Fruit fly (Drosophila melanogaster): ENCODE data around the gene spn-A.

The spn-A gene

DNA sequence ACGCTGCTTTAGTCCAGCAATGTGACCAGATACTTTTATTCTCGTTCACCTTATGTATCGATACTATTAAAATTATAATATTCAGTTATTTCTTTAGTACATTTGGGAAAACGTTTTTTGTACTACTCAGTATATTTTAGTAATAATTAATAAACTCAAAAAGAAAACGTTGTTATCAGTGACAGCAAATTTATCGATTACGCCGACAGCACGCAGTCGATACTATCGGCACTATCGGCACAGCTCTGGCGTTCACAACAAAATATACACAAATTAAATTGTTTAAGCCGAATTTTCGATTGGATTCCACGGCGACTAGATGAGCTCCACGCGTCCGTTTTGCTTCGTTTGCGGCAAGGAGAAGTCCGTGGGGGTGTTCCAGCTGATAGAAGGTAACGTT, 16.3 kb downstream of the spn-A start, which contains the start of the genes janA, Sry-alpha and Sry-beta:
TSS of gene janA (minus strand) at position 40 of the 400 bp plus-strand sequence.
TSS of gene Sry-alpha (plus strand) at position 226 of the 400 bp plus-strand sequence.
TSS of gene Sry-beta (plus strand) at position 226 of the 400 bp plus-strand sequence.
- TF ChIP-seq psq (optimal IDR thresholded peaks at IDR 0.05) (no peak), ttk (optimal IDR thresholded peaks at IDR 0.05) (no peak), insv (optimal IDR thresholded peaks at IDR 0.05) (no peak), Myc (optimal IDR thresholded peaks at IDR 0.05) (no peak), h (optimal IDR thresholded peaks at IDR 0.05) (no peak), Sin3A (optimal IDR thresholded peaks at IDR 0.05) (no peak)

DNA sequence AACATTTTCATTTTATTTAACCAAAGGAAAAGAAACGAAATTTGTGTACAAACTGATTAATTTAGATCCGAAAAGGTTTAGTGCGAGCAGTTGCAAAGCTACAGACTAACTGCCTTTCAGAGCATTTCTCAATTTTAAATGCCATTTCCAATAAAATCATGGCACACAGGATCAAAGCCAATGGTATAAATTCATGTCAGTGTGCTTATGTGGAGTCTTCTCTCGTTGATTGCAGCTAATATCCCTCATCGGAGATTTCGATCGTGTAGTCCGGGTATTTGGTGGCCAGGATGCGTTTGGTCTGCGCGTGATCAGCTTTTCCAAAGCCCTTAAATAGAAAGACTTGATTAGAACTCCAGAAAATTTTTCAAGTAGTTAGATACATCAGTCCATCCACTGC, 17.2 kb downstream of the spn-A start, which contains the start of gene janB:
TSS of gene janB (minus strand) at position 101 of the 400 bp plus-strand sequence.
- no peak for TF ChIP-seq Myc (optimal IDR thresholded peaks at IDR 0.05)
- TF ChIP-seq Sin3A (optimal IDR thresholded peaks at IDR 0.05) = no peak
- no peak for TF ChIP-seq ttk (optimal IDR thresholded peaks at IDR 0.05)
- TF ChIP-seq h (optimal IDR thresholded peaks at IDR 0.05) = no peak
- no peak for TF ChIP-seq psq (optimal IDR thresholded peaks at IDR 0.05)
- no peak for TF ChIP-seq insv (optimal IDR thresholded peaks at IDR 0.05)

DNA sequence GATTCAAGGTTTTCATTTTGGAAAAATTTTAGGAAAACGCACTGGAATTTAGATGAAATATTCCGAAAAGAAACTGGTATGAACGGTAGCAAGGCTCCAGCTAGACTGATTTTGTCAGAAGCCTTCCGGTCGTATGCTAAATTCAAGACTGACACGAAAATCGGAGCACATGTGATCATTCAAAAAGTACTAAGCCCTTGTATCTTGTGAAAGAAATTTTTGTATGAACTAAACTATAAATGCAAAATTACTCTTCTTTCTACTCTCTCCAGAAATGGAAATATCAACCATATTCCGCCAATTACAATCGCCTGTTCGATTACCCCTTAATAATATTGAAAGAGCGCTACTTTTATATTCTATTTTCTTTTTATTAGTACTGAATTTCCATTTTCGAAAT, 18.2 kb downstream of the spn-A start, which contains the start of gene ocn:
TSS of gene ocn (minus strand) at position 101 of the 400 bp plus-strand sequence.
- TF ChIP-seq Myc (optimal IDR thresholded peaks at IDR 0.05) (no peak), insv (optimal IDR thresholded peaks at IDR 0.05) (no peak), ttk (optimal IDR thresholded peaks at IDR 0.05) (no peak), Sin3A (optimal IDR thresholded peaks at IDR 0.05) (no peak), psq (optimal IDR thresholded peaks at IDR 0.05) (no peak), h (optimal IDR thresholded peaks at IDR 0.05) (no peak)

DNA sequence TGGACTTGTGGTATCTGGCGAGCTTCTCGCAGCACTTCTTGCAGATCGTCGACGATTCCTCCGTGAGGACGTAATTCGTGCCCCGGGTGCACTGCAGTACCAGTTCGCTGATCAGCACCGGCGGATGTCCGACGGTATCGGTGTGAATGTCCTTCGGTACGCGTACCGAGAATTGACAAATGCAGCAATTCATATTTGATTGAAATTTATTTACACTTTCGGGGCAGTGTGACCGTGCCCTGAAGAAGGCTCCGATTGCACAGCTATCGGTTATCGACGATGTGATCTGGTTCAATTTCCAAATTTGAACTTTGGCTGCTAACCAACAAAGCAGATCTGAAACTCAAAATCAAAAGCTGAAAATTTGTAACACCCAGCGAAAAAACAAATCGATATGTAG, 19.2 kb downstream of the spn-A start, which contains the start of gene ZIPIC:
TSS of gene ZIPIC (minus strand) at position 262 of the 400 bp plus-strand sequence.
- no peak for TF ChIP-seq psq (optimal IDR thresholded peaks at IDR 0.05)

DNA sequence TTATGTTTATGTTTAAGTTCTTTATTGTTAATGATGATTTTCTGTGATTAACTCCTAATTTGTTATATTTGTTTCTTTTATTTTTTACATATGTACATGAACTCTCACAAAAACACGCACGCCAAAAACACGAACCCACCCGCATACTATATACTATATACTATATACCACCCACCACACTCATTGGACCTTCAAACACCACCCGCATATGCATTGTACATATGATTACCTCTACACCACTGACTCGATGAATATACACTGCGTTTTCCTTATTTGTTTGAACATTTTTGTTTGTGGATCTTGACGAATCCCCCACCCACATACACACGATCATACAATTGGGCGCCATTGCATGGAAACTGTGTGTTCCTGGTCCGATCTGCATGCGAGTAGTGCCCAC, 23.6 kb downstream of the spn-A start:
- TF ChIP-seq psq (optimal IDR thresholded peaks at IDR 0.05) = no peak
- no peak for TF ChIP-seq Myc (optimal IDR thresholded peaks at IDR 0.05)
- no peak for TF ChIP-seq Sin3A (optimal IDR thresholded peaks at IDR 0.05)
- TF ChIP-seq ttk (optimal IDR thresholded peaks at IDR 0.05) = no peak
- no peak for TF ChIP-seq h (optimal IDR thresholded peaks at IDR 0.05)
- TF ChIP-seq insv (optimal IDR thresholded peaks at IDR 0.05) = no peak

DNA sequence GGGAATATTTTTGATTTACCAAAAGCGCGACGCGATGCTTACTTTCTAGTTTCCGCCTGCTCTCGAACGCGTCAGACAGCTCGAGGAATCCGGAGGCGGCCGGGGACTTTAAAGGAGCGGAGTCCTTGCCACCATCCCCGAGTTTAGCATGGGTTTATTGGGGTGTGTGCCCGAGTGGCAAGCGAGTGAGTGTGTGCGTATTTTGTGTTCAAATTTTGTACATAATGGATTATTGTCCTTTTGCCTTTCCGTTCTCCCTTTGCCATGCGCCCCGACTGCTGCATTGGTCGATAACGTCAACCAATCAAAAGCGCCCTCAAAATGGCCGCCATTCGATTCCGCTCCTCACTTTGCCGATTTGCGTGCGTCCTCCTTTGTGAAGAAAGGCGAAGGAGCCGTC, 25.8 kb downstream of the spn-A start:
- no peak for TF ChIP-seq Sin3A (optimal IDR thresholded peaks at IDR 0.05)
- no peak for TF ChIP-seq insv (optimal IDR thresholded peaks at IDR 0.05)
- no peak for TF ChIP-seq ttk (optimal IDR thresholded peaks at IDR 0.05)
- no peak for TF ChIP-seq h (optimal IDR thresholded peaks at IDR 0.05)
- no peak for TF ChIP-seq psq (optimal IDR thresholded peaks at IDR 0.05)
- TF ChIP-seq Myc (optimal IDR thresholded peaks at IDR 0.05) = no peak

DNA sequence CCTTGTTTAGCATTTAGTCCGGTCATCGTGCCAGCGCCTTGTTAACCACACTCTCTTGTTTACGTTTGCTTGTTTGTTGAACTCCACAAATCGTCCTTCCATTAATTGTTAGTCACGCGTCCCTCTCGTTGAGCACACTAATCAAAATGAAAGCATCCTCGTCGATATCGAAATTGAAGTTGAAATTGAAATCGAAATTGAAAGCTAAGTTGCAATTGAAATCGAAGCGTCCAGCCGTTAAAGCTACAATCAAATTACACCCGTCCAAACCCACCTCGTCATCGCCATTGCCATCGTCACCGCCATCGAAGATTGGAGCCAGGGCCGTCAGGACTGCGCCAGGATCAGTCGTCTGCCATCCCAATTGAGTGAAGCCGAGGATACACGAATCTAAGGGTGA, 32.4 kb downstream of the spn-A start:
- no peak for TF ChIP-seq h (optimal IDR thresholded peaks at IDR 0.05)
- TF ChIP-seq ttk (optimal IDR thresholded peaks at IDR 0.05) = no peak
- no peak for TF ChIP-seq insv (optimal IDR thresholded peaks at IDR 0.05)
- TF ChIP-seq Sin3A (optimal IDR thresholded peaks at IDR 0.05) = no peak
- TF ChIP-seq Myc (optimal IDR thresholded peaks at IDR 0.05) = no peak
- TF ChIP-seq psq (optimal IDR thresholded peaks at IDR 0.05) = no peak

DNA sequence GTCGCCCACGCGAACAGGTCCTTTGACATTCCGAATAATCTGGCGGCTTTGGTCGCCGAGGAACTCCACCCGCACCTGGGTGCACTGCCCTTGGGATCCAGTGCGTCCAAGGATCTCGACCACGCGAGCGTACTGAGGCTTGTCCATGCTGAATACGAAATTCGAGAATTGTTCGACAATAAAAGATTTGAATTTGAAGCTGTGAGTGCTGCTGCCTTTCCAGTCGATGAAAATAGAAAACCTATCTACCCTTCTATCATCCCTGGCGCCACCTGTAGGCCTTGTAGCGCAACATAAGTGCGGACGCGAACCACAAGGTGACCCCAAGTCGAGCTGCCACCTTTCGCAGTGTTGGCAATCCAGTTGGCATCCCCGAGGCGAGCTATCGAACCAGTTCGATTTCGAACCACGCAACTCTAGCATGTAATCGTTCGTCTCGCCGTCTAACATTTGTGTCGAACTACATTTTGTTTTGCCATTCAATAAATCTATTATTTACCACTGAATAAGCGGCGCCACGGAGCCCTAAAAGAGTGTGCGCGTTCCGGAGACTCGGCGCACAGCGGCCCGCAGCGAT, 33.3 kb downstream of the spn-A start, which contains the start of the genes RpS28a and Axn:
TSS of gene RpS28a (minus strand) at position 197 of the 577 bp plus-strand sequence.
TSS of gene Axn (plus strand) at position 391 of the 577 bp plus-strand sequence.
- TF ChIP-seq Sin3A (optimal IDR thresholded peaks at IDR 0.05) = no peak
- TF ChIP-seq Myc (optimal IDR thresholded peaks at IDR 0.05) = no peak
- TF ChIP-seq h (optimal IDR thresholded peaks at IDR 0.05) = no peak
- TF ChIP-seq ttk (optimal IDR thresholded peaks at IDR 0.05) = no peak
- no peak for TF ChIP-seq insv (optimal IDR thresholded peaks at IDR 0.05)
- TF ChIP-seq psq (optimal IDR thresholded peaks at IDR 0.05) = no peak

DNA sequence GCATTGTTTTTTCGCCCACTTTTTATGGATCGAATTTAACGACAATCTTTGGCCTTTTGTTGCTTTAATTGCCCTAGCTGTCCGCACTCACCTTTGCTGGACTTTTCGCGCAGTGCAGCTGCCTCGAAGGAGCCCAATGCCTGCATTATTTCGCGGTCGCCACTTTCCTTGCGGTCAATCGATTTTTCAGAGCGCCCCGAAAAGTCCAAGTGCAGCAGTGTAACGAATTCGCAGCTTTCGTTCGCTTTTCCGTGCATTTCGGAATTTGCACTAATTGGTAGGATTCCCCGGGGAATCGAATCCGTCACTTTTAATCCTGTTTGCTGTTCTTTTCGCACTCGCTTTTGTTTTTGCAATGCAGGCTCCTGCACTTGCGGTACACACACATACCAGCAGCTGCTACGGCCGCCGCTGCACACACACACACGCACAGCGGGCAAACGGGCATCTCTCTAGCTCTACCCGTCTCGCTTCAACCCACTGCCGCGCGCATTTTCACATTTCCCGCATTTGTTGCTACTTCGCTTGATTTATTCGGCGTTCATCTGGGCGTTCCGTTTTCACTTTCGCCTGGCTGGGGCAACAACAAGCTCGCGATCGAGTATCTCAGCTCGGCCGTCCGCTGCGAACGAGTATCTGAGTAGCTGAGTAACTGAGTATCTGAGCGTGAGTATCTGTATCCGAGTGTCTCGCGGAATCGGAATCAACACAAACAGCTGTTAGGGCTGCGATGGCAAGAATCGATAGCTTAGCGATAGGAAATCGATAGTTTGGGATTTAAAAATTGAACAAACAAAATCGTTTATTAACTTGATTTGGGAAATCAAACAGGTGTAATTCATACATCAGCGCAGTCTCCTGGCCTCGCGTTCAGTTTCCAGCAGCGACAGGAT, 34.0 kb downstream of the spn-A start, which contains the start of gene Mgat2:
TSS of gene Mgat2 (minus strand) at position 663 of the 893 bp plus-strand sequence.
- TF ChIP-seq Myc (optimal IDR thresholded peaks at IDR 0.05) = no peak
- TF ChIP-seq Sin3A (optimal IDR thresholded peaks at IDR 0.05) = no peak
- TF ChIP-seq psq (optimal IDR thresholded peaks at IDR 0.05) = no peak
- no peak for TF ChIP-seq h (optimal IDR thresholded peaks at IDR 0.05)
- TF ChIP-seq ttk (optimal IDR thresholded peaks at IDR 0.05) = no peak
- no peak for TF ChIP-seq insv (optimal IDR thresholded peaks at IDR 0.05)

DNA sequence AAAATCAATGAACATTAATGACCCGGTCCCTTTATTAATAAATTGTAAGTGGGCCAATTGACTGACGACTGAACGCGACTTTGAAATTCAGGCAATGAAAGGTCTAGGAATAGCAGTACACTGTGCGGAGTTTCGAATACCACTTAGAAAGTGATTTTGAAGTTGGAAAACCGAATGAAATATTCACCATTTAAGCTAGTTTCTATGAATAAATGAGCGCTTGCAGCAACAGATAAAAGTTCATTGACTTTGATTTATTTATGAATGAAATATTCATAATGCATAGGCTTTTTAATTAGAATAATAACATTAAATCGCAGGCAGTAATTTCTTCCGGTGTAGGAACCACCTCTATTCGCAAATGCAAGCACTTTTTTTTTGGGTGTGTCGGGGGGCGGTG, 34.8 kb downstream of the spn-A start:
- no peak for TF ChIP-seq psq (optimal IDR thresholded peaks at IDR 0.05)
- TF ChIP-seq Myc (optimal IDR thresholded peaks at IDR 0.05) = no peak
- TF ChIP-seq Sin3A (optimal IDR thresholded peaks at IDR 0.05) = no peak
- TF ChIP-seq ttk (optimal IDR thresholded peaks at IDR 0.05) = no peak
- no peak for TF ChIP-seq insv (optimal IDR thresholded peaks at IDR 0.05)
- no peak for TF ChIP-seq h (optimal IDR thresholded peaks at IDR 0.05)

DNA sequence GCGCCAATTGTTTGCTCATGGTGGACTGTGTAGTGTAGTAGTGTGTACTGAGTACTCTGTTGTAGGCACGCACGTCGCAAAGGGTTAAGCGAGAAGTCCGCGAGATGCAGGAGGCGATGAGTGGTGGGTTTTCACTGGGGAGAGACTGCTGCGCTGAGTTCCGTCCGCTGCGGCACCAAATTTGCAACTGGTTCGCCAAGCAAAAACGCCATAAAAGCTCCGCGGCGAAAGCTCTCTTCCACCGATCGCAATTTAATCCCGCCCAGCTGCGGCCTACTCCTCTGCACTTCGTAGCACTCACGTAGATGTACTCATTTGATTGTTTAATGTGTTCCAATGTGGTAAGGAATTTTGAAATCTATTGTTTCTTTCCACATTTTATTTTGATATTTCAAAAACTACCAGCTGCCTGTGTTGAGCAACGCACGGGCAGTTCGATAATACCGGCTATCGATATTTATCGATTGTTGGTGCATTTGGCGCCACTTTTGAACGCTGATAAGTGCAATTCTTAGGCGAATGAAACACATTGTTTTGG, 40.8 kb downstream of the spn-A start, which contains the start of gene CG7920:
TSS of gene CG7920 (minus strand) at position 308 of the 538 bp plus-strand sequence.
- TF ChIP-seq Myc (optimal IDR thresholded peaks at IDR 0.05) (no peak), h (optimal IDR thresholded peaks at IDR 0.05) (no peak), Sin3A (optimal IDR thresholded peaks at IDR 0.05) (no peak), insv (optimal IDR thresholded peaks at IDR 0.05) (no peak), ttk (optimal IDR thresholded peaks at IDR 0.05) (no peak), psq (optimal IDR thresholded peaks at IDR 0.05) (no peak)
